Fruit fly (Drosophila melanogaster) Kc167 (cell line): ENCODE measurements around the gene TFAM.

ENCODE experiments used
- Myc ChIP-seq: fragments of >200 bp; optimal IDR thresholded peaks from 2 replicates; lab custom pipeline; 2017; ENCODE audit warnings: missing external identifiers
- Sin3A ChIP-seq: fragments of >200 bp; optimal IDR thresholded peaks from 2 replicates; lab custom pipeline; 2018; ENCODE audit warnings: missing external identifiers
- h ChIP-seq: fragments of >200 bp; optimal IDR thresholded peaks from 3 replicates; lab custom pipeline; 2018; ENCODE audit warnings: missing external identifiers
- insv ChIP-seq: fragments of >200 bp; optimal IDR thresholded peaks from 3 replicates; lab custom pipeline; 2018; ENCODE audit warnings: missing external identifiers
- psq ChIP-seq: fragments of >200 bp; optimal IDR thresholded peaks from 2 replicates; lab custom pipeline; 2017; ENCODE audit warnings: missing external identifiers
- ttk ChIP-seq: sonication (Bioruptor generic); optimal IDR thresholded peaks from 2 replicates; lab custom pipeline; 2017; ENCODE audit warnings: missing external identifiers

TFAM gene

DNA sequence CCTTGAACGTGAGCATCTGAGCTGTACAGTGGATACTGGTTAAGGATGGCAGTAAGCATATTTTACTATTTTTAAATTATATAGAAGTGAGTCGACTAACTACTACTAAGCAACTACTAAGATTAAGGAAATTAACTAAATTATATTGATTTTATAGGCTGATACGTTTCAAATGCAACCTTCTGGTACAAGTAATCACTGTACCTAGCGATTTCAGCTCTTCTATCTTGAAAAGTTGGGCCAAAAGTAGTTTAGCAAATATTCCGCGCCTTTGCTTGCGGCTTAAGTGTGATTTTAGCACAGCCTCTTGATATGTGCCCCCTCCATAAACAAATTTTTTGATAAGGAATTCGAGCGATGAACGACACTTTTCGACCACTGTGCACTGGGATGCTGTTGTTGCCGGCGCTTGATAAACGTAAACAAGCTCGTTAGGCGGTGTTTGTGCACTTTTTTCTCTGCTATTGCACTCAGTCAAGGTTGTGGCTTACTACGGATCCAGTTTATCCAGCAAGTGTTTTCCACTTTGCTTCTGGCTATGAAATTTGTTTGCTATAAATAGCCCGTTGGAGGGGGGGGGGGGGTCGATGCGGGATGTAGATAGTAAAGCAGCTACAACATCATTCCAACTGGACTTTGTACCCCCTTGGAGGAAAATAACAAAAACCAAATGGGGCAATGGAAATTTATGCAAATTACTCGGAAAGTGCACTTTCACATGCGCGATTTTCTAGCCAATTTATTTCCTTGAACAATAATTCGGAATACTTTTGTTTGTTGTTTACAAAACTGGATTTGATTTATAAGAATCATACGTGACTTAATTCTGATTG is 20.3 kb downstream of the TFAM start:
- TF ChIP-seq Myc (lab: Kevin White, UChicago) (no peak), Sin3A (no peak), insv (lab: Kevin White, UChicago) (no peak), psq (lab: Kevin White, UChicago) (no peak), ttk (no peak), h (no peak)

- no peak for TF ChIP-seq insv (lab: Kevin White, UChicago)
- TF ChIP-seq ttk, result no peak
- no peak for TF ChIP-seq Myc (lab: Kevin White, UChicago)
- no peak for TF ChIP-seq psq (lab: Kevin White, UChicago)
- no peak for TF ChIP-seq h
- TF ChIP-seq Sin3A, result no peak
These were observed 21.0 kb downstream of the TFAM start for dm6 chr3R:20555720-20556280.

dm6 chr3R:20555023-20555422 is 21.8 kb downstream of the TFAM start:
- no peak for TF ChIP-seq Myc (lab: Kevin White, UChicago)
- TF ChIP-seq insv (lab: Kevin White, UChicago), result no peak
- no peak for TF ChIP-seq Sin3A
- no peak for TF ChIP-seq psq (lab: Kevin White, UChicago)
- no peak for TF ChIP-seq h

DNA sequence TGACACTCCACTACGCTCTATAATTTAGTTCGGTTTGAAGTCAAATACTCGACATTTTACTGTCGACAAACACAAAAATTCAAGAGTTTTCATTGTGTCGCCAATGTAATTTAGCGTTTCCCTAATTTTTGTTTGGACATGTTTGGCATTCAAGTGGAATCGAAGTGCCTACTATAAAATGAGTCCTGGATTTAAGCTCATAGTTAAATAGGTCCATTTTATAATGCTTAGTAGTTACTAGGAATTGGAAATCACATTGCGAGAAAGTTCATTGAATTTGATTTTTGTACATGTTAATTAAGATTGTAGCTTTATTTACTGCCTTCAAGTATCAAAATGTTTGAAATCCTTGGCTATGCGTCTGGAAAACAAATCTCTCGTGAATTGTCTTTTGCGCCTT is 22.5 kb downstream of the TFAM start, which contains the start of gene att-ORFB:
Gene att-ORFB, minus strand, starts transcription at position 101 of the 400 bp plus-strand sequence.
- no peak for TF ChIP-seq ttk
- TF ChIP-seq psq (lab: Kevin White, UChicago), result no peak
- TF ChIP-seq h, result no peak
- TF ChIP-seq insv (lab: Kevin White, UChicago), result no peak
- TF ChIP-seq Sin3A, result no peak
- no peak for TF ChIP-seq Myc (lab: Kevin White, UChicago)

dm6 chr3R:20552093-20552492 is 24.7 kb downstream of the TFAM start, which contains the start of gene Stat92E:
Gene Stat92E, minus strand, starts transcription at chr3R:20552311.
- TF ChIP-seq Myc (lab: Kevin White, UChicago), result no peak
- TF ChIP-seq Sin3A, result no peak
- TF ChIP-seq ttk, result no peak
- no peak for TF ChIP-seq insv (lab: Kevin White, UChicago)
- no peak for TF ChIP-seq h
- no peak for TF ChIP-seq psq (lab: Kevin White, UChicago)

DNA sequence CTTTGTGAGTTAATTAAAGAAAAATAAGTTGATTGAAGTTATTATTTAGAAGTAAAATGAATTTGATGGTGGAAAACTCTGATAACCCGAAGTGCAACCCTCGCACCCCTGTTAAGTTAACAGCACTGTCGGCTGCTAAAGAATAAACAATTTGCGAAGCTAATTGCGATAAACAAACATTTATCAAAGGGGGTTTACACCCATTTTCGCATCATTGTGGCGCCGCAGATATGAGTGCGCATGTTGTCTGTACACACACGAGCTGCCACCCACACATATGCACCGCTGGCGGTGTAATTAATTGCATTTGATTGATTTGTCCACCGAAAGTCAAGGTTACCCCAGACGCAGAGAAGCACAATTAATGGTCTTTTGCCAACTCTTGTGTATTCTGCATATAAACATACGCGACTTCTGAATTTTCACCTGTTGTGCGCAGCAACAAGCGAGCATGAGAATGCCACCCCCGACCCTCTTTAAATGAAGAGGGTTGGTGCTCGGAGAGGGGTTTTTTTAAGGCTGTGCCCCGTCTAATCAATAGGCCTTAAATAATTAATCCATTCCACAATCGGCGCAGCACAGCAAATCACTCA is 25.2 kb downstream of the TFAM start:
- no peak for TF ChIP-seq Sin3A
- TF ChIP-seq Myc (lab: Kevin White, UChicago), result no peak
- TF ChIP-seq h, result no peak
- TF ChIP-seq ttk, result no peak
- TF ChIP-seq psq (lab: Kevin White, UChicago), result no peak
- TF ChIP-seq insv (lab: Kevin White, UChicago), result no peak

dm6 chr3R:20550632-20551486 is 26.0 kb downstream of the TFAM start:
- no peak for TF ChIP-seq Myc (lab: Kevin White, UChicago)
- TF ChIP-seq h, result no peak
- no peak for TF ChIP-seq insv (lab: Kevin White, UChicago)
- no peak for TF ChIP-seq psq (lab: Kevin White, UChicago)
- TF ChIP-seq Sin3A, result no peak
- no peak for TF ChIP-seq ttk

dm6 chr3R:20549855-20550603 is 26.8 kb downstream of the TFAM start:
- no peak for TF ChIP-seq h
- no peak for TF ChIP-seq Myc (lab: Kevin White, UChicago)
- TF ChIP-seq psq (lab: Kevin White, UChicago), result no peak
- TF ChIP-seq insv (lab: Kevin White, UChicago), result no peak
- no peak for TF ChIP-seq Sin3A
- no peak for TF ChIP-seq ttk

dm6 chr3R:20549017-20549854 is 27.6 kb downstream of the TFAM start:
- TF ChIP-seq Myc (lab: Kevin White, UChicago) (no peak), Sin3A (no peak), h (no peak), ttk (no peak), insv (lab: Kevin White, UChicago) (no peak), psq (lab: Kevin White, UChicago) (no peak)

DNA sequence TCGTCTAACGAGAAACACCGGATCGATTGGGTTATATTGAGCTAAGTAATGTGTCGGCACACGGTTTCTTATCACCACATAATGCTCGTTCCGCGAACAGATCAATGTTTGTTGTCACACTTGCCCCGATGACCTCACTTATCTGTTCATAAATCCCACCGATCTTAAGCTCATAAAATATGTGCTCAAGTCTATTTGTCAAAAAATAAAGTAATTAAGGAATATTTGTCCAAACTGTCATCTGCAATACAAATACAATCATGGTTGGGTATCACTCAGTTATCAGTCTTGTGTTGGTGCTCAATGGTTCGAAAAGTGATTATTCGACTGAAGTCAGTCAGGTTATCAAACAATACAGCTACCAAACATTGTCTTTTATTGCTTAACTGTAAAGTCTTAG is 28.6 kb downstream of the TFAM start:
- TF ChIP-seq Myc (lab: Kevin White, UChicago), result no peak
- TF ChIP-seq Sin3A, result no peak
- TF ChIP-seq h, result no peak
- TF ChIP-seq psq (lab: Kevin White, UChicago), result no peak
- TF ChIP-seq ttk, result no peak
- no peak for TF ChIP-seq insv (lab: Kevin White, UChicago)
